Worm (Caenorhabditis elegans): ENCODE results near the gene igcm-2.

DNA sequence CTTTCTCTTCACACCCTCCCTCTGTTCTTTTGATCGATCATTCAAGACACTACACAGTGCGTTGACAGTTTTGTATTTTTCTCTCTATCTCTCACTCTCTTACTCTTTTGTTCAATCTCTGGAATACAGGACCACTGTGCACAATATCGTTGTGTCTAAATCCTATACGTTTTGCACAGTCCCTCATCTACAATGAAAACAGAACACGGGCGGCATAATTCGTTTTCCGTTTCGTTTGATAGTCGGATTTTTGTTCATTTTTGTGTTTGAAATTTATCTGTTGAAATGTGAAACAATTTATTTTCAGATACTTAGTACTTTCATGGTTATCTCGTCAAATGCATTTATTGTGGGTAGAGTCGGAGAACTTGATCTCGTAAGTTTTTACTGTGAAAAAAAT is 49.9 kb downstream of the igcm-2 start, which contains the start of gene C03B1.7:
- TF ChIP-seq che-1 (tag; optimal IDR thresholded peaks at IDR 0.05) (no peak), ceh-34 (tag; optimal IDR thresholded peaks at IDR 0.05) (no peak), dmd-4 (tag; optimal IDR thresholded peaks at IDR 0.05; ENCODE audit: borderline replicate concordance) (no peak), fkh-10 (GFP tag; optimal IDR thresholded peaks at IDR 0.05) (no peak), pat-9 (tag; optimal IDR thresholded peaks at IDR 0.05) (no peak), unc-86 (tag; optimal IDR thresholded peaks at IDR 0.05) (no peak), ceh-31 (tag; optimal IDR thresholded peaks at IDR 0.05) (no peak), lin-11 (tag; optimal IDR thresholded peaks at IDR 0.05) (no peak), fkh-6 (tag; optimal IDR thresholded peaks at IDR 0.05) (no peak), ceh-6 (GFP tag; optimal IDR thresholded peaks at IDR 0.05) (no peak)

Data from whole organism, late embryonic.